Worm (Caenorhabditis elegans) whole organism, L3 larva: Measurements from ENCODE around the gene F35G12.5.

Experiments used
- ZK546.5 ChIP-seq: sonication (generic microtip); optimal IDR thresholded peaks from 2 replicates; lab custom pipeline; 2017; ENCODE audit warnings: missing biosample characterization, missing genetic modification characterization
- ceh-16 ChIP-seq: sonication (generic microtip); optimal IDR thresholded peaks from 2 replicates; lab custom pipeline; 2017; ENCODE audit warnings: missing biosample characterization, missing genetic modification characterization
- ceh-28 ChIP-seq: fragments of 150-350 bp; optimal IDR thresholded peaks from 2 replicates; lab custom pipeline; 2014; ENCODE audit warnings: missing biosample characterization, missing genetic modification reagents, missing genetic modification characterization
- ceh-82 ChIP-seq: fragments of 150-350 bp; optimal IDR thresholded peaks from 2 replicates; lab custom pipeline; 2014; ENCODE audit warnings: missing biosample characterization, missing genetic modification characterization
- daf-12 ChIP-seq: fragments of 150-350 bp; optimal IDR thresholded peaks from 2 replicates; lab custom pipeline; 2014; ENCODE audit warnings: missing biosample characterization, missing genetic modification reagents, missing genetic modification characterization
- egl-5 ChIP-seq: fragments of 150-350 bp; optimal IDR thresholded peaks from 2 replicates; lab custom pipeline; 2017; ENCODE audit warnings: missing biosample characterization, missing genetic modification reagents, missing genetic modification characterization, inconsistent platforms
- elt-1 ChIP-seq: fragments of 150-350 bp; optimal IDR thresholded peaks from 2 replicates; lab custom pipeline; 2014; ENCODE audit warnings: missing biosample characterization, missing genetic modification characterization
- elt-3 ChIP-seq, 3 experiments: fragments of 150-350 bp in 1 of 3; sonication (generic microtip) in 2 of 3; optimal IDR thresholded peaks; 2 replicates in 2 of 3; 4 replicates in 1 of 3; lab custom pipeline; 2014 to 2017; ENCODE audit warnings: missing biosample characterization in 3 of 3, missing genetic modification characterization in 3 of 3
- eor-1 ChIP-seq, 2 experiments: fragments of 150-350 bp; optimal IDR thresholded peaks; 2 replicates each; lab custom pipeline; 2014 to 2018; ENCODE audit warnings: missing biosample characterization in 2 of 2, missing genetic modification characterization in 2 of 2
- fkh-10 ChIP-seq: sonication (generic microtip); optimal IDR thresholded peaks from 2 replicates; lab custom pipeline; 2017; ENCODE audit warnings: missing biosample characterization, missing genetic modification reagents, missing genetic modification characterization
- hmg-11 ChIP-seq: sonication (generic microtip); optimal IDR thresholded peaks from 2 replicates; lab custom pipeline; 2016; ENCODE audit warnings: missing genetic modification characterization, missing compliant biosample characterization
- lin-15B ChIP-seq: fragments of 150-350 bp; optimal IDR thresholded peaks from 2 replicates; lab custom pipeline; 2014; ENCODE audit warnings: missing biosample characterization, missing genetic modification characterization
- nfya-1 ChIP-seq: sonication (generic microtip); optimal IDR thresholded peaks from 2 replicates; lab custom pipeline; 2017; ENCODE audit warnings: missing genetic modification characterization, mild to moderate bottlenecking, missing compliant biosample characterization, antibody characterized with exemption, moderate library complexity; ENCODE audit not compliant: insufficient read depth
- nhr-11 ChIP-seq: fragments of 150-350 bp; optimal IDR thresholded peaks from 2 replicates; lab custom pipeline; 2014; ENCODE audit warnings: missing biosample characterization, missing genetic modification characterization
- nhr-12 ChIP-seq: fragments of 150-350 bp; optimal IDR thresholded peaks from 2 replicates; lab custom pipeline; 2014; ENCODE audit warnings: missing biosample characterization, missing genetic modification characterization
- nhr-23 ChIP-seq: fragments of 150-350 bp; optimal IDR thresholded peaks from 2 replicates; lab custom pipeline; 2014; ENCODE audit warnings: missing biosample characterization, missing genetic modification reagents, missing genetic modification characterization
- nhr-25 ChIP-seq: sonication (generic microtip); optimal IDR thresholded peaks from 2 replicates; lab custom pipeline; 2017; ENCODE audit warnings: missing biosample characterization, missing genetic modification characterization
- nhr-28 ChIP-seq: fragments of 150-350 bp; optimal IDR thresholded peaks from 2 replicates; lab custom pipeline; 2014; ENCODE audit warnings: missing biosample characterization, missing genetic modification characterization
- nhr-67 ChIP-seq: fragments of 150-350 bp; optimal IDR thresholded peaks from 2 replicates; lab custom pipeline; 2014; ENCODE audit warnings: missing biosample characterization, missing genetic modification characterization
- nhr-77 ChIP-seq: fragments of 150-350 bp; optimal IDR thresholded peaks from 2 replicates; lab custom pipeline; 2014; ENCODE audit warnings: missing biosample characterization, missing genetic modification characterization
- pha-4 ChIP-seq: fragments of 150-350 bp; optimal IDR thresholded peaks from 2 replicates; lab custom pipeline; 2014; ENCODE audit warnings: missing biosample characterization, missing genetic modification reagents, missing genetic modification characterization
- pqm-1 ChIP-seq: fragments of 150-350 bp; optimal IDR thresholded peaks from 2 replicates; lab custom pipeline; 2017; ENCODE audit warnings: missing biosample characterization, missing genetic modification characterization, inconsistent platforms
- sea-2 ChIP-seq: fragments of 150-350 bp; sonication (generic microtip); optimal IDR thresholded peaks from 4 replicates; lab custom pipeline; 2014; ENCODE audit warnings: missing biosample characterization, missing genetic modification reagents, missing genetic modification characterization
- skn-1 ChIP-seq: fragments of 150-350 bp; optimal IDR thresholded peaks from 2 replicates; lab custom pipeline; 2014; ENCODE audit warnings: missing biosample characterization, missing genetic modification characterization
- snpc-4 ChIP-seq: fragments of 150-350 bp; optimal IDR thresholded peaks from 2 replicates; lab custom pipeline; 2014; ENCODE audit warnings: missing biosample characterization, missing genetic modification characterization
- unc-39 ChIP-seq: sonication (generic microtip); optimal IDR thresholded peaks from 4 replicates; lab custom pipeline; 2017; ENCODE audit warnings: missing biosample characterization, missing genetic modification characterization
- zag-1 ChIP-seq: fragments of 150-350 bp; optimal IDR thresholded peaks from 2 replicates; lab custom pipeline; 2014; ENCODE audit warnings: missing biosample characterization, missing genetic modification characterization

Gene F35G12.5

ce11 chrIII:4595771-4596227 lies 11.9 kb downstream of the F35G12.5 start, which contains the start of gene asb-1:
Gene asb-1, minus strand, starts transcription at chrIII:4595821.
- no peak for TF ChIP-seq skn-1 (tag; lab: Kevin White, UChicago)
- no peak for TF ChIP-seq sea-2
- TF ChIP-seq ceh-82 (tag; lab: Kevin White, UChicago) = no peak
- TF ChIP-seq lin-15B (tag; lab: Kevin White, UChicago) = no peak

ce11 chrIII:4600139-4600762 lies 16.3 kb downstream of the F35G12.5 start, which contains the start of gene mab-21:
Gene mab-21, plus strand, starts transcription at chrIII:4600753.
- no peak for TF ChIP-seq daf-12 (tag; lab: Kevin White, UChicago)
- no peak for TF ChIP-seq nhr-12 (tag; lab: Kevin White, UChicago)
- TF ChIP-seq nhr-23 (tag; lab: Kevin White, UChicago) = peak; percentile 0
- no peak for TF ChIP-seq ZK546.5 (tag; lab: Kevin White, UChicago)
- TF ChIP-seq ceh-82 (tag; lab: Kevin White, UChicago) = no peak
- peak in 1 of 3 experiments; percentile 34 for TF ChIP-seq elt-3 (tag; optimal IDR thresholded peaks at IDR 0.05; lab: Kevin White, UChicago)
- no peak for TF ChIP-seq nhr-11 (tag; lab: Kevin White, UChicago)
- TF ChIP-seq nhr-25 = peak; percentile 5
- TF ChIP-seq elt-1 (tag; lab: Kevin White, UChicago) = no peak
- TF ChIP-seq ceh-16 (tag; lab: Kevin White, UChicago) = no peak
- TF ChIP-seq nhr-67 = no peak
- no peak for TF ChIP-seq pqm-1 (tag; lab: Kevin White, UChicago)

ce11 chrIII:4601286-4601685 lies 17.4 kb downstream of the F35G12.5 start:
- TF ChIP-seq fkh-10 (GFP tag; lab: Kevin White, UChicago) = no peak
- no peak for TF ChIP-seq nhr-12 (tag; lab: Kevin White, UChicago)
- TF ChIP-seq nhr-77 (tag; lab: Kevin White, UChicago) = no peak
- TF ChIP-seq zag-1 (tag; lab: Kevin White, UChicago) = no peak

- TF ChIP-seq egl-5 (tag; lab: Kevin White, UChicago) (peak; percentile 93), ceh-28 (no peak)
These were observed 19.9 kb downstream of the F35G12.5 start for ce11 chrIII:4603837-4604236.

- TF ChIP-seq lin-15B (tag; lab: Kevin White, UChicago) = peak; percentile 0
- TF ChIP-seq nhr-28 (tag; lab: Kevin White, UChicago) = no peak
- TF ChIP-seq hmg-11 = peak; percentile 61
- TF ChIP-seq nfya-1 (tag; lab: Kevin White, UChicago) = peak; percentile 36
- no peak for TF ChIP-seq elt-3 (tag; optimal IDR thresholded peaks at IDR 0.05; lab: Kevin White, UChicago)
- peak; percentile 65 for TF ChIP-seq snpc-4 (tag; lab: Kevin White, UChicago)
- peak; percentile 57 for TF ChIP-seq pha-4 (tag; lab: Kevin White, UChicago)
- TF ChIP-seq nhr-25 = peak; percentile 39
- TF ChIP-seq, all 47 proteins: peak for 6
These were observed 28.5 kb downstream of the F35G12.5 start, which contains the start of gene sel-2 for ce11 chrIII:4612334-4612953. Gene sel-2, minus strand, starts transcription at chrIII:4612384.

ce11 chrIII:4616071-4616571 lies 32.2 kb downstream of the F35G12.5 start, which contains the start of gene lips-3:
Gene lips-3, plus strand, starts transcription at chrIII:4616528.
- TF ChIP-seq skn-1 (tag; lab: Kevin White, UChicago) (no peak), nhr-25 (peak; percentile 77), unc-39 (tag; lab: Kevin White, UChicago) (no peak), lin-15B (tag; lab: Kevin White, UChicago) (no peak), eor-1 (tag; optimal IDR thresholded peaks at IDR 0.05; lab: Kevin White, UChicago) (no peak)
